Fruit fly (Drosophila melanogaster): ENCODE results near the gene Gs1.

DNA sequence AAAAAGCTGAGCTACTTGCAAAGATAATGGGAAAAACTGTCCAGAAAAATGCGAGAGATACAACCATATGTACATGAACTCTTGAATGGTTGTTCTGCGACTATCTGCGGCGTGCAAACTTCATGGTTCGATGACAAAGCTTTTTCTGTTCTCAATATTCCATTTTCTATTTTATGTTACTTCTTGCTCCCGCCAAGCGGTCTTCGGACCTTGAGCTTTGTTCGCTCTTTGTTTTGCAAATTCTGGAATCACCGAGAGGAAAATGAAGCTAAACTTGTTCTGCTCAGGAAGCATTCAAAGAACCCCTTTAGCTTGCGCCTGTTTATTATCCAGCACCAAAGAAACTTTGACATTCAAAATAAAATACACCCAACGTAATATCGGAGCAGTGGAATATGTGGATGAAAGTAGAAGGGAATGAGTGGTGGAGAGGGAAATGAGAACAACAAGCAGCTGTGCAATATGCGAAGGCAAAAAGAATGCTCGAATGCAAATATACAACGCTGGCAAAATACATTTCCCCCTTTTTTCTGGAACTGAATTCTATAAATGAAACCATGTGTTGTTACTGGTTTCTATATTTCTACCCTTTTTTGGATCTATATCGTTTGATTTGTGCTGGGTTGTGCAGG lies 36.5 kb downstream of the Gs1 start:
- no peak for TF ChIP-seq Gug (GFP tag; IDR thresholded peaks at IDR 0.05)
- TF ChIP-seq Eip75B (GFP tag; optimal IDR thresholded peaks at IDR 0.05), result no peak
- no peak for TF ChIP-seq CG8319 (GFP tag; optimal IDR thresholded peaks at IDR 0.05)
- no peak for TF ChIP-seq CG11902 (GFP tag; optimal IDR thresholded peaks at IDR 0.05)
- no peak for TF ChIP-seq svp (GFP tag)
- TF ChIP-seq CG11762 (GFP tag; optimal IDR thresholded peaks at IDR 0.05; ENCODE audit: insufficient read depth), result no peak
- no peak for TF ChIP-seq fd59A (GFP tag; optimal IDR thresholded peaks at IDR 0.05)
- no peak for TF ChIP-seq esn (GFP tag; optimal IDR thresholded peaks at IDR 0.05)
- TF ChIP-seq CG6854 (GFP tag; optimal IDR thresholded peaks at IDR 0.05), result no peak
- no peak for TF ChIP-seq dac (GFP tag; optimal IDR thresholded peaks at IDR 0.05)
- no peak for TF ChIP-seq CG31627 (GFP tag; optimal IDR thresholded peaks at IDR 0.05)
- TF ChIP-seq Ets96B (tag; optimal IDR thresholded peaks at IDR 0.05), result no peak
